Worm (Caenorhabditis elegans) whole organism, L4 larva: Measurements from ENCODE around the gene fbxa-11.

Experiments
- F37D6.2 ChIP-seq: sonication (generic microtip); optimal IDR thresholded peaks from 2 replicates; lab custom pipeline; 2016; ENCODE audit warnings: mild to moderate bottlenecking, missing genetic modification characterization, missing compliant biosample characterization
- T26A8.4 ChIP-seq: fragments of 200-800 bp; sonication (Bioruptor generic); IDR thresholded peaks from 2 replicates; pipeline ENCODE4 v1.3.6; 2022; ENCODE audit warnings: missing genetic modification characterization, missing compliant biosample characterization
- Y105C5A.15 ChIP-seq: fragments of 200-800 bp; sonication (Bioruptor generic); IDR thresholded peaks from 2 replicates; pipeline ENCODE4 v1.3.6; 2022; ENCODE audit warnings: missing genetic modification characterization, missing compliant biosample characterization
- ZK546.5 ChIP-seq, 2 experiments: sonication (generic microtip); optimal IDR thresholded peaks; 2 replicates each; lab custom pipeline; 2017; ENCODE audit warnings: missing biosample characterization in 2 of 2, missing genetic modification characterization in 2 of 2
- aly-2 ChIP-seq: sonication (generic microtip); optimal IDR thresholded peaks from 2 replicates; lab custom pipeline; 2018; ENCODE audit warnings: missing biosample characterization, missing genetic modification characterization
- ceh-20 ChIP-seq: fragments of 200-800 bp; sonication (Bioruptor generic); IDR thresholded peaks from 2 replicates; pipeline ENCODE4 v1.3.6; 2022; ENCODE audit warnings: missing genetic modification reagents, missing genetic modification characterization, missing compliant biosample characterization
- ceh-28 ChIP-seq: fragments of 150-350 bp; optimal IDR thresholded peaks from 2 replicates; lab custom pipeline; 2014; ENCODE audit warnings: missing biosample characterization, missing genetic modification reagents, missing genetic modification characterization
- ceh-82 ChIP-seq: sonication (generic microtip); optimal IDR thresholded peaks from 2 replicates; lab custom pipeline; 2017; ENCODE audit warnings: missing biosample characterization, missing genetic modification characterization
- daf-16 ChIP-seq, 3 experiments: sonication (generic microtip); optimal IDR thresholded peaks; 2 replicates each; lab custom pipeline; 2016 to 2017; ENCODE audit warnings: missing genetic modification characterization in 3 of 3, missing genetic modification reagents in 3 of 3, mild to moderate bottlenecking in 2 of 3, missing compliant biosample characterization in 2 of 3, missing biosample characterization in 1 of 3, moderate library complexity in 1 of 3
- daf-19 ChIP-seq: fragments of 200-800 bp; sonication (Bioruptor generic); conservative IDR thresholded peaks from 2 replicates; pipeline ENCODE4 v1.3.6; 2022; ENCODE audit warnings: missing genetic modification characterization, missing compliant biosample characterization
- dmd-6 ChIP-seq: fragments of 200-800 bp; sonication (Bioruptor generic); IDR thresholded peaks from 2 replicates; pipeline ENCODE4 v1.3.6; 2022; ENCODE audit warnings: missing genetic modification reagents, missing genetic modification characterization, missing compliant biosample characterization
- dmd-8 ChIP-seq: fragments of 200-800 bp; sonication (Bioruptor generic); IDR thresholded peaks from 2 replicates; pipeline ENCODE4 v1.3.6; 2022; ENCODE audit warnings: missing genetic modification characterization, missing compliant biosample characterization
- fkh-10 ChIP-seq: fragments of 150-350 bp; optimal IDR thresholded peaks from 2 replicates; lab custom pipeline; 2014; ENCODE audit warnings: missing biosample characterization, missing genetic modification reagents, missing genetic modification characterization
- fos-1 ChIP-seq: fragments of 150-350 bp; optimal IDR thresholded peaks from 2 replicates; lab custom pipeline; 2014; ENCODE audit warnings: missing biosample characterization, missing genetic modification characterization
- hlh-11 ChIP-seq: fragments of 200-800 bp; sonication (Bioruptor generic); optimal IDR thresholded peaks from 2 replicates; lab custom pipeline; 2018; ENCODE audit warnings: mild to moderate bottlenecking, missing genetic modification characterization, missing compliant biosample characterization
- lin-1 ChIP-seq: fragments of 200-800 bp; sonication (Bioruptor generic); IDR thresholded peaks from 2 replicates; pipeline ENCODE4 v1.3.6; 2022; ENCODE audit warnings: missing genetic modification reagents, missing genetic modification characterization, missing compliant biosample characterization
- lin-15B ChIP-seq: fragments of 150-350 bp; sonication (generic microtip); optimal IDR thresholded peaks from 3 replicates; lab custom pipeline; 2014; ENCODE audit warnings: missing biosample characterization, missing genetic modification characterization
- nhr-102 ChIP-seq: sonication (generic microtip); optimal IDR thresholded peaks from 2 replicates; lab custom pipeline; 2016; ENCODE audit warnings: mild to moderate bottlenecking, missing genetic modification characterization, moderate library complexity, missing compliant biosample characterization
- nhr-28 ChIP-seq: fragments of 150-350 bp; optimal IDR thresholded peaks from 2 replicates; lab custom pipeline; 2014; ENCODE audit warnings: missing biosample characterization, missing genetic modification characterization
- nhr-41 ChIP-seq: fragments of 200-800 bp; sonication (Bioruptor generic); IDR thresholded peaks from 2 replicates; pipeline ENCODE4 v1.3.6; 2022; ENCODE audit warnings: missing genetic modification reagents, missing genetic modification characterization, missing compliant biosample characterization
- nhr-42 ChIP-seq: fragments of 200-800 bp; sonication (Bioruptor generic); IDR thresholded peaks from 2 replicates; pipeline ENCODE4 v1.3.6; 2022; ENCODE audit warnings: missing genetic modification characterization, missing compliant biosample characterization
- nhr-48 ChIP-seq: sonication (generic microtip); optimal IDR thresholded peaks from 2 replicates; lab custom pipeline; 2016; ENCODE audit warnings: mild to moderate bottlenecking, missing genetic modification characterization, missing compliant biosample characterization
- pha-4 ChIP-seq, 2 experiments: fragments of 150-350 bp in 1 of 2; fragments of 200-800 bp in 1 of 2; sonication (Bioruptor generic) in 1 of 2; IDR thresholded peaks in 1 of 2; optimal IDR thresholded peaks in 1 of 2; 2 replicates each; pipeline versions ENCODE4 v1.3.6 to Lab custom; 2014 to 2022; ENCODE audit warnings: missing genetic modification characterization in 2 of 2, missing genetic modification reagents in 2 of 2, missing biosample characterization in 1 of 2, missing compliant biosample characterization in 1 of 2
- pqm-1 ChIP-seq: sonication (generic microtip); optimal IDR thresholded peaks from 2 replicates; lab custom pipeline; 2017; ENCODE audit warnings: missing biosample characterization, missing genetic modification characterization
- set-16 ChIP-seq: fragments of 200-800 bp; sonication (Bioruptor generic); IDR thresholded peaks from 2 replicates; pipeline ENCODE4 v1.3.6; 2022; ENCODE audit warnings: missing genetic modification reagents, missing genetic modification characterization, missing compliant biosample characterization
- snpc-1.2 ChIP-seq: fragments of 200-800 bp; sonication (Bioruptor generic); IDR thresholded peaks from 2 replicates; pipeline ENCODE4 v1.3.6; 2022; ENCODE audit warnings: missing genetic modification reagents, missing genetic modification characterization, missing compliant biosample characterization
- spr-1 ChIP-seq: sonication (generic microtip); optimal IDR thresholded peaks from 2 replicates; lab custom pipeline; 2016; ENCODE audit warnings: mild to moderate bottlenecking, missing genetic modification characterization, missing compliant biosample characterization
- unc-130 ChIP-seq: sonication (generic microtip); optimal IDR thresholded peaks from 2 replicates; lab custom pipeline; 2016; ENCODE audit warnings: missing genetic modification reagents, missing genetic modification characterization, missing compliant biosample characterization
- unc-39 ChIP-seq: sonication (generic microtip); optimal IDR thresholded peaks from 2 replicates; lab custom pipeline; 2017; ENCODE audit warnings: missing biosample characterization, missing genetic modification characterization
- unc-62 ChIP-seq, 3 experiments: fragments of 150-350 bp in 1 of 3; sonication (generic microtip); optimal IDR thresholded peaks in 2 of 3; peaks in 1 of 3; 1 replicate in 1 of 3; 2 replicates in 2 of 3; lab custom pipeline; 2014 to 2017; ENCODE audit warnings: missing biosample characterization in 3 of 3, missing genetic modification characterization in 3 of 3, missing genetic modification reagents in 3 of 3, missing genotype in 1 of 3
- zag-1 ChIP-seq: fragments of 150-350 bp; optimal IDR thresholded peaks from 2 replicates; lab custom pipeline; 2014; ENCODE audit warnings: missing biosample characterization, missing genetic modification characterization
- zfp-3 ChIP-seq: fragments of 200-800 bp; sonication (Bioruptor generic); conservative IDR thresholded peaks from 2 replicates; pipeline ENCODE4 v1.3.6; 2022; ENCODE audit warnings: missing genetic modification reagents, missing genetic modification characterization, missing compliant biosample characterization
- ztf-7 ChIP-seq: fragments of 150-350 bp; optimal IDR thresholded peaks from 2 replicates; lab custom pipeline; 2014; ENCODE audit warnings: missing biosample characterization, missing genetic modification characterization

Gene fbxa-11

DNA sequence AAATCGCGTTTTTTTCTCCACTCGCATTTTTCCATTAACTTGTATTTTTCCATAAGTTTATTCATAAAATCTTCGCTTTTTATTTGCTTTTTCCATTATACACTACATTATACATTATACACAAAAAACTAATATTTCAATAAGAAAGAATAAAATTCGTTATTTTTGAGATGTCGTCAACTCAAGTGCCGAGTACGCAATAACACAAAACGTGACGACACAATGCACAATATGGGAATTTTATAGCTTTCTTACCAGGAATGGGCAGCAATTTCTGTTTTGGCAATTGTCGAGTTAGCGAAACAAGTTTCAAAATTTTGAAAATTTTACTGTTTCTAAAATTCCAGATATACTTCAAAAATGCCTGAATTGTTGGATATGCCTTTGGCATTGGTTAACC is 1.5 kb downstream of the fbxa-11 start, which contains the start of gene fbxa-10:
TSS of gene fbxa-10 (plus strand) at position 207 of the 400 bp plus-strand sequence.
- no peak for TF ChIP-seq daf-19 (GFP tag; lab: Robert Waterston, UW)
- TF ChIP-seq ceh-20 (GFP tag; lab: Robert Waterston, UW) = no peak
- no peak for TF ChIP-seq dmd-8 (GFP tag; lab: Robert Waterston, UW)
- TF ChIP-seq set-16 (GFP tag; lab: Robert Waterston, UW) = no peak
- no peak for TF ChIP-seq unc-130
- TF ChIP-seq snpc-1.2 (GFP tag; lab: Robert Waterston, UW) = no peak
- TF ChIP-seq lin-15B (tag; lab: Kevin White, UChicago) = no peak
- TF ChIP-seq zag-1 (tag; lab: Kevin White, UChicago) = no peak
- TF ChIP-seq zfp-3 (GFP tag; lab: Robert Waterston, UW) = no peak
- no peak for TF ChIP-seq pha-4 (GFP tag; IDR thresholded peaks at IDR 0.05; lab: Robert Waterston, UW)
- no peak for TF ChIP-seq pha-4 (tag; optimal IDR thresholded peaks at IDR 0.05; lab: Kevin White, UChicago)
- TF ChIP-seq Y105C5A.15 (GFP tag; lab: Robert Waterston, UW) = no peak
- TF ChIP-seq ceh-82 (tag; lab: Kevin White, UChicago) = no peak
- no peak for TF ChIP-seq nhr-48 (tag; lab: Kevin White, UChicago)
- TF ChIP-seq nhr-102 (tag; lab: Kevin White, UChicago) = no peak
- TF ChIP-seq unc-39 (tag; lab: Kevin White, UChicago) = no peak
- no peak for TF ChIP-seq fkh-10
- TF ChIP-seq lin-1 (GFP tag; lab: Robert Waterston, UW) = no peak
- no peak for TF ChIP-seq dmd-6 (GFP tag; lab: Robert Waterston, UW)
- no peak for TF ChIP-seq T26A8.4 (GFP tag; lab: Robert Waterston, UW)

DNA sequence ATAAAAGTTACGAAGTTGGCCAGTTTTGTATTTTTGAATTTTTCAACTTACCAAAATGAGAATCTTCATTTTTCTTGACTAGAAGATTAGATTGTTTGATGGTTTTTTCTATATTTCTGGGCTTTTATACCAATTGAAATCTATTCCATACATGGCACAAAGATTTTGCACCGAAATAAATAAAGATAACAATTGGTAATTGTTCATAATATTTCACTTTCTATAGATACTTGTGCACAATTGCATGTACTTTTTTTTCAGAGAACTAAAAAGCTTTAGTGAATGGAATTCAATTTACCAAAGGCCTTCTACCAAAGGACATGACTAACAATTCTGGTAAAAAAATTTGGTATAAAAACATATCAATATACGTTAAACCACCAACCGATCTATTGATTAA is 3.9 kb downstream of the fbxa-11 start, which contains the start of the genes T12B5.15 and T12B5.14:
TSS of gene T12B5.15 (minus strand) at position 101 of the 400 bp plus-strand sequence.
TSS of gene T12B5.14 (plus strand) at position 321 of the 400 bp plus-strand sequence.
- TF ChIP-seq ceh-20 (GFP tag; lab: Robert Waterston, UW) (no peak), Y105C5A.15 (GFP tag; lab: Robert Waterston, UW) (no peak), set-16 (GFP tag; lab: Robert Waterston, UW) (no peak), F37D6.2 (tag; lab: Kevin White, UChicago) (no peak), nhr-41 (no peak), aly-2 (tag; lab: Kevin White, UChicago) (no peak), unc-62 (GFP tag; optimal IDR thresholded peaks at IDR 0.05 in 1 of 2; lab: Kevin White, UChicago) (no peak), unc-62 (tag; optimal IDR thresholded peaks at IDR 0.05; lab: Kevin White, UChicago) (no peak), nhr-28 (tag; lab: Kevin White, UChicago) (no peak)

DNA sequence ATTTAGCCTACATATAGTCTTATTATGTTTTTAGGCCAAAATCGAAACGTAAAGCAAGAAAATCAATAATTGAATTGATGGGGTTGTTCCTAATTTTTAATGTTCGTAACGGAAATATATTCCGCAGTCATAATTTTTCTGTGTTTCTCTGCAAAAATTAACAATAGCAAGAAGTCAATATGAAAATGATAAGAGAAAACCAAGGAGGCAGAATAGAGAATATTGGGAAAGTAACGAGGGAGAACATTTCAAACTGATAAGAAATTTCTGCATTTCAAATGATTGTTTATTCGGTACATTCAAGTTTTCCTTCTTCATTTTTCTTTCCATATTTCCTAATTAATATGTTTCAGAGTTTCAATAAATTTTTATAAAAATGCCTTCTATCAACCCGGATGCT is 5.3 kb downstream of the fbxa-11 start, which contains the start of gene fbxa-54:
TSS of gene fbxa-54 (plus strand) at position 354 of the 400 bp plus-strand sequence.
- TF ChIP-seq fos-1 (tag; lab: Kevin White, UChicago) (no peak), dmd-6 (GFP tag; lab: Robert Waterston, UW) (peak; percentile 44; the same call in 1 of the 2 replicates), nhr-42 (GFP tag; lab: Robert Waterston, UW) (no peak), ZK546.5 (tag; optimal IDR thresholded peaks at IDR 0.05; lab: Kevin White, UChicago) (no peak), nhr-28 (tag; lab: Kevin White, UChicago) (peak; percentile 79), ztf-7 (no peak), pqm-1 (tag; lab: Kevin White, UChicago) (peak; percentile 96), daf-16 (GFP tag; optimal IDR thresholded peaks at IDR 0.05; lab: Kevin White, UChicago) (no peak), daf-16 (tag; optimal IDR thresholded peaks at IDR 0.05; lab: Kevin White, UChicago) (peak; percentile 73), hlh-11 (peak; percentile 20), ceh-28 (tag; lab: Kevin White, UChicago) (no peak)

DNA sequence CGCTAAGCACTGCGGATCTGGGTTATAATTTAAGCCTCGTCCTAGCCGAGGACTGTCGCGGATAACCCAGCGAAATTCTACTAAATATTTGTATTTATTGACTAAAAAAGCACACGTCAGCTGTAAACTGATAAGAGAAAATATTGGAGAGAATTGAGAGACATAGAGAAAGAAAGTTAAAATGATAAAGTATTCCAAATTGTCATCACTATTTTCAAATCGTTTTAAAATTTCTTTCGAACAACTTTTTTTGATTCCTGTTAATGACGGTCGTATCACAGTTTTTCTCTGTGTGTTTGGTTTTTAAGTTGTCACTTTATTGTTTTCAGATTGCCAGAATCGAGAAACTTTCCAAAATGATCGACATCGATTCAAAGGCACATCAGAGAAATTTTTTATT is 11.3 kb downstream of the fbxa-11 start, which contains the start of gene fbxa-51:
TSS of gene fbxa-51 (plus strand) at position 322 of the 400 bp plus-strand sequence.
- peak; percentile 39 for TF ChIP-seq pqm-1 (tag; lab: Kevin White, UChicago)
- peak; percentile 47; the same call in 1 of the 2 replicates for TF ChIP-seq dmd-6 (GFP tag; lab: Robert Waterston, UW)
- no peak for TF ChIP-seq daf-16 (GFP tag; optimal IDR thresholded peaks at IDR 0.05; lab: Kevin White, UChicago)
- TF ChIP-seq daf-16 (tag; optimal IDR thresholded peaks at IDR 0.05; lab: Kevin White, UChicago) = peak; percentile 81
- TF ChIP-seq spr-1 (tag; lab: Kevin White, UChicago) = no peak
- TF ChIP-seq nhr-28 (tag; lab: Kevin White, UChicago) = peak; percentile 28
- TF ChIP-seq, all 104 proteins: peak for 4
